Worm (Caenorhabditis elegans): ENCODE measurements around the gene ipp-5.

The ipp-5 gene

DNA sequence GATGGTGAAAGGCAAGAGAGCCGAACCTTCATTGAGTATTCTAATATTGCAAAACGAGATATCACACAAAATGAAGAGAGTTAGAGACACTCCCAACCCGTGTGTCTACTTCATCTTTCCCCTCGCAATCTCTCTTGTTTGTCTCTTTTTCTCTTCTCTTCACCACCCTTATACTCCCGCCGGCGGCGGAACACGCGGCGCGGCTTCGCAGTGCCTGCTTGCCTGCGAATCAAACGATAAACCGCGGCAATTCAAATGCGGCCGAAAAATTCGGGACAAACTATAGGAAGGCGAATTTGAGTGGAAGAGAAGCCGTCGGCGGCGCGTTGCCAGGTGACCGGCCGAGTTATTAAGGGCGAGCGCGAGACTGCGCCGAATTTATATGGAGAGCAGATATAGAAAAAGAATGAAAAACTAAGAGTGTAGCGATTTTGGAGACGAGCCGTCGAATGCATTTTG lies 46.7 kb upstream of the ipp-5 start, which contains the start of gene klp-13 (continued):
- peak in 1 of 2 experiments; percentile 86 for TF ChIP-seq ZK546.5 (tag; optimal IDR thresholded peaks at IDR 0.05)
- no peak for TF ChIP-seq nhr-102 (tag; optimal IDR thresholded peaks at IDR 0.05)
- no peak for TF ChIP-seq daf-16 (GFP tag; optimal IDR thresholded peaks at IDR 0.05)
- peak; percentile 85 for TF ChIP-seq daf-16 (tag; optimal IDR thresholded peaks at IDR 0.05)
- 0 out of 2 replicates have a peak, but pooled peaks have one; percentile 27 for TF ChIP-seq lin-1 (GFP tag; IDR thresholded peaks at IDR 0.05)
- peak; percentile 68 for TF ChIP-seq jun-1 (tag; optimal IDR thresholded peaks at IDR 0.05)
- no peak for TF ChIP-seq zfp-3 (GFP tag; conservative IDR thresholded peaks at IDR 0.05)
- TF ChIP-seq set-16 (GFP tag; IDR thresholded peaks at IDR 0.05): peak; percentile 86
- TF ChIP-seq mdl-1 (tag; optimal IDR thresholded peaks at IDR 0.05): peak; percentile 12 to 92
- peak in 1 of 2 experiments; percentile 84 for TF ChIP-seq unc-62 (GFP tag; optimal IDR thresholded peaks at IDR 0.05 in 1 of 2)
- no peak for TF ChIP-seq unc-62 (tag; optimal IDR thresholded peaks at IDR 0.05)
- TF ChIP-seq nhr-42 (GFP tag; IDR thresholded peaks at IDR 0.05): peak; percentile 46; the same call in 1 of the 2 replicates
- TF ChIP-seq mxl-2 (GFP tag; conservative IDR thresholded peaks at IDR 0.05): no peak

DNA sequence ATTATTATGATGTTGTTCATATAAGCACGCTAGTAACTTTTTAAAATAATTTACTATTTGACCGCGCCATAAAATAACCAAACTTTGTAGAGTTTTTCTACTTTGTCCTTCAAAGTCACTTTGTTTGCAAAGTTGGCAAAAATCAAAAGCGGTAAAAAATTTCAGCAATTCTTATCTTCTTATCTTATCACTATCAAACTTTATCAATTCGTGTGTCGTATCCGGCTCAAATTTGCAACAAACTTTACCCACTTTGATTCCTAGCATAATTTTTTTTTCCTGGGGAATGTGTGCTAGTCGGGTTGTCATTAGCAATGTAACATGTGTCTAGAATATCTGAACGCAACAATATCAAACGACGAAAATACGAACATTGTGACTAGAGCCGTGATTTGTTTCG lies 45.5 kb upstream of the ipp-5 start:
- no peak for TF ChIP-seq daf-16 (GFP tag; optimal IDR thresholded peaks at IDR 0.05)
- no peak for TF ChIP-seq daf-16 (tag; optimal IDR thresholded peaks at IDR 0.05)
- TF ChIP-seq spr-3 (GFP tag; optimal IDR thresholded peaks at IDR 0.05): no peak
- TF ChIP-seq rbr-2 (tag; optimal IDR thresholded peaks at IDR 0.05): no peak
- TF ChIP-seq nhr-102 (tag; optimal IDR thresholded peaks at IDR 0.05): no peak
- no peak for TF ChIP-seq zip-2 (tag; optimal IDR thresholded peaks at IDR 0.05)
- TF ChIP-seq mep-1 (tag; optimal IDR thresholded peaks at IDR 0.05): no peak
- TF ChIP-seq nhr-28 (tag; optimal IDR thresholded peaks at IDR 0.05): peak; percentile 20
- TF ChIP-seq lim-7 (GFP tag; IDR thresholded peaks at IDR 0.05): no peak
- TF ChIP-seq lin-13 (GFP tag; optimal IDR thresholded peaks at IDR 0.05): no peak
- no peak for TF ChIP-seq lin-29 (GFP tag; IDR thresholded peaks at IDR 0.05)
- TF ChIP-seq hlh-11 (tag; optimal IDR thresholded peaks at IDR 0.05): peak; percentile 6
- no peak for TF ChIP-seq aly-2 (tag; optimal IDR thresholded peaks at IDR 0.05)
- no peak for TF ChIP-seq daf-8 (GFP tag; IDR thresholded peaks at IDR 0.05)
- TF ChIP-seq T20F7.1 (GFP tag; optimal IDR thresholded peaks at IDR 0.05): no peak
- TF ChIP-seq ceh-82 (tag; optimal IDR thresholded peaks at IDR 0.05): no peak
- TF ChIP-seq Y105C5A.15 (GFP tag; IDR thresholded peaks at IDR 0.05): no peak
- TF ChIP-seq madf-5 (GFP tag; IDR thresholded peaks at IDR 0.05): no peak
- TF ChIP-seq duxl-1 (tag; optimal IDR thresholded peaks at IDR 0.05; ENCODE audit: poor library complexity): no peak
- no peak for TF ChIP-seq T26A8.4 (GFP tag; IDR thresholded peaks at IDR 0.05)
- TF ChIP-seq Y48G9A.11 (GFP tag; IDR thresholded peaks at IDR 0.05): no peak
- peak; percentile 32 for TF ChIP-seq pqm-1 (tag; optimal IDR thresholded peaks at IDR 0.05)
- TF ChIP-seq zfp-2 (tag; optimal IDR thresholded peaks at IDR 0.05): no peak

DNA sequence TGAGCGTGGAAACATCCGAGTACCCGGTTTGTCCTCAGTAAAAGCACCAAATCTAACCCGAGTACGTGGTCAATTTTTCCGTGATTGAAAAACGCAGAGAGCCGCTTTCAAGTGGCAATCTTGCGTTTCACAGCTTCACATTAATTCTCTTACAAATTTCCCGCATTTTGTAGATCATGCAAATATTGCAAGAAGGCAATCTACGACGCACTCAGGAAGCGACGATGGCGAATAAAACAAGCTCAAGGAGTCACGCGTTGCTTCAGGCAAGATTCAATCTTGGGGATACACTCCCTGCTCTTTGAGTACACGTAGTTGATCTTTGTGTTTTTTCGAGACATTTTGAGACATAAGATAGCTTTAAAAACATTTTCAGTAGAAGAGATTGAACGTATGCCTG lies 43.4 kb upstream of the ipp-5 start:
- no peak for TF ChIP-seq pha-4 (GFP tag; IDR thresholded peaks at IDR 0.05)
- TF ChIP-seq pha-4 (tag; optimal IDR thresholded peaks at IDR 0.05): no peak
- no peak for TF ChIP-seq Y48G9A.11 (GFP tag; IDR thresholded peaks at IDR 0.05)
- no peak for TF ChIP-seq lim-7 (GFP tag; IDR thresholded peaks at IDR 0.05)
- TF ChIP-seq nhr-77 (tag; optimal IDR thresholded peaks at IDR 0.05): no peak
- no peak for TF ChIP-seq T20F7.1 (GFP tag; optimal IDR thresholded peaks at IDR 0.05)
- no peak for TF ChIP-seq nhr-42 (GFP tag; IDR thresholded peaks at IDR 0.05)
- no peak for TF ChIP-seq lin-15B (tag; optimal IDR thresholded peaks at IDR 0.05)
- no peak for TF ChIP-seq attf-4 (tag; optimal IDR thresholded peaks at IDR 0.05)
- no peak for TF ChIP-seq nhr-111 (GFP tag; optimal IDR thresholded peaks at IDR 0.05)
- no peak for TF ChIP-seq zip-11 (GFP tag; IDR thresholded peaks at IDR 0.05)
- TF ChIP-seq Y105C5A.15 (GFP tag; IDR thresholded peaks at IDR 0.05): no peak
- TF ChIP-seq R02D3.7 (tag; optimal IDR thresholded peaks at IDR 0.05): no peak
- no peak for TF ChIP-seq ceh-44 (GFP tag; IDR thresholded peaks at IDR 0.05)
- TF ChIP-seq F49E8.2 (tag; optimal IDR thresholded peaks at IDR 0.05; ENCODE audit: borderline replicate concordance): no peak
- no peak for TF ChIP-seq cey-2 (tag; optimal IDR thresholded peaks at IDR 0.05; ENCODE audit: borderline replicate concordance, insufficient read depth)
- TF ChIP-seq daf-12 (tag; optimal IDR thresholded peaks at IDR 0.05): no peak
- TF ChIP-seq ceh-28 (tag; optimal IDR thresholded peaks at IDR 0.05): no peak
- no peak for TF ChIP-seq sdz-12 (GFP tag; optimal IDR thresholded peaks at IDR 0.05)

All from whole organism, L4 larva.